Fruit fly (Drosophila melanogaster) whole organism, embryonic: ENCODE measurements around the gene CG10348.

Experiments used
- ATbp ChIP-seq: fragments of 200-800 bp; sonication (Bioruptor generic); optimal IDR thresholded peaks from 2 replicates; lab custom pipeline; 2017; ENCODE audit warnings: missing biosample characterization, mild to moderate bottlenecking, missing genetic modification characterization, missing genetic modification reagents
- Ada2b ChIP-seq: fragments of 200-800 bp; sonication (Bioruptor generic); IDR thresholded peaks from 2 replicates; pipeline ENCODE4 v1.3.6; 2022; ENCODE audit warnings: missing biosample characterization, missing genetic modification characterization
- Asciz ChIP-seq: fragments of 200-800 bp; sonication (Bioruptor generic); optimal IDR thresholded peaks from 2 replicates; lab custom pipeline; 2017; ENCODE audit warnings: missing biosample characterization, mild to moderate bottlenecking, missing genetic modification characterization, missing genetic modification reagents
- Blimp-1 ChIP-seq: fragments of 200-800 bp; sonication (Bioruptor generic); optimal IDR thresholded peaks from 3 replicates; lab custom pipeline; 2018; ENCODE audit warnings: missing biosample characterization, missing genetic modification characterization, mild to moderate bottlenecking, moderate library complexity, missing genetic modification reagents
- CG10543 ChIP-seq: fragments of 200-800 bp; sonication (Bioruptor generic); optimal IDR thresholded peaks from 3 replicates; lab custom pipeline; 2017; ENCODE audit warnings: missing biosample characterization, mild to moderate bottlenecking, missing genetic modification characterization, moderate library complexity
- CG12071 ChIP-seq: fragments of 200-800 bp; sonication (Bioruptor generic); optimal IDR thresholded peaks from 3 replicates; lab custom pipeline; 2018; ENCODE audit warnings: missing biosample characterization, mild to moderate bottlenecking, missing genetic modification characterization
- CG12942 ChIP-seq: fragments of 200-800 bp; sonication (Bioruptor generic); optimal IDR thresholded peaks from 3 replicates; lab custom pipeline; 2016; ENCODE audit warnings: missing biosample characterization, missing genetic modification characterization
- CG13775 ChIP-seq: fragments of 200-800 bp; sonication (Bioruptor generic); optimal IDR thresholded peaks from 3 replicates; lab custom pipeline; 2017; ENCODE audit warnings: missing biosample characterization, mild to moderate bottlenecking, missing genetic modification characterization
- CG14860 ChIP-seq: fragments of 200-800 bp; sonication (Bioruptor generic); IDR thresholded peaks from 3 replicates; pipeline ENCODE4 v1.3.6; 2022; ENCODE audit warnings: missing biosample characterization, missing genetic modification characterization; ENCODE audit not compliant: partially characterized antibody
- CG14965 ChIP-seq: fragments of 200-800 bp; sonication (Bioruptor generic); optimal IDR thresholded peaks from 2 replicates; lab custom pipeline; 2016; ENCODE audit warnings: missing biosample characterization, missing genetic modification characterization, borderline replicate concordance
- CG17186 ChIP-seq: fragments of 200-800 bp; sonication (Bioruptor generic); optimal IDR thresholded peaks from 3 replicates; lab custom pipeline; 2017; ENCODE audit warnings: missing biosample characterization, missing genetic modification reagents, missing genetic modification characterization
- CG17361 ChIP-seq: fragments of 200-800 bp; sonication (Bioruptor generic); IDR thresholded peaks from 3 replicates; pipeline ENCODE4 v1.3.6; 2022; ENCODE audit warnings: missing biosample characterization, missing genetic modification characterization
- CG18011 ChIP-seq: fragments of 200-800 bp; sonication (Bioruptor generic); optimal IDR thresholded peaks from 2 replicates; lab custom pipeline; 2017; ENCODE audit warnings: missing biosample characterization, missing genetic modification characterization, mild to moderate bottlenecking, moderate library complexity, missing genotype
- CG2199 ChIP-seq: fragments of 200-800 bp; sonication (Bioruptor generic); IDR thresholded peaks from 3 replicates; pipeline ENCODE4 v1.3.6; 2022; ENCODE audit warnings: missing biosample characterization, missing genetic modification characterization
- CG32532 ChIP-seq: fragments of 200-800 bp; sonication (Bioruptor generic); IDR thresholded peaks from 2 replicates; pipeline ENCODE4 v1.3.6; 2022; ENCODE audit warnings: missing biosample characterization, missing genetic modification characterization
- CG4730 ChIP-seq: fragments of 200-800 bp; sonication (Bioruptor generic); IDR thresholded peaks from 2 replicates; pipeline ENCODE4 v1.3.6; 2022; ENCODE audit warnings: missing biosample characterization, missing genetic modification characterization
- CG6683 ChIP-seq: fragments of 200-800 bp; sonication (Bioruptor generic); optimal IDR thresholded peaks from 2 replicates; lab custom pipeline; 2017; ENCODE audit warnings: missing biosample characterization, mild to moderate bottlenecking, missing genetic modification characterization, missing genetic modification reagents
- CG7357 ChIP-seq: fragments of 200-800 bp; sonication (Bioruptor generic); IDR thresholded peaks from 3 replicates; pipeline ENCODE4 v1.3.6; 2022; ENCODE audit warnings: missing biosample characterization, missing genetic modification characterization
- CG7987 ChIP-seq: fragments of 200-800 bp; sonication (Bioruptor generic); optimal IDR thresholded peaks from 2 replicates; lab custom pipeline; 2018; ENCODE audit warnings: missing biosample characterization, mild to moderate bottlenecking, missing genetic modification characterization, moderate library complexity
- CG8281 ChIP-seq: fragments of 200-800 bp; sonication (Bioruptor generic); optimal IDR thresholded peaks from 2 replicates; lab custom pipeline; 2018; ENCODE audit warnings: missing biosample characterization, mild to moderate bottlenecking, missing genetic modification characterization, moderate library complexity
- CG8388 ChIP-seq: fragments of 200-800 bp; sonication (Bioruptor generic); optimal IDR thresholded peaks from 2 replicates; lab custom pipeline; 2019; ENCODE audit warnings: missing biosample characterization, mild to moderate bottlenecking, missing genetic modification characterization, moderate library complexity
- CTCF ChIP-seq: fragments of 200-800 bp; sonication (Bioruptor generic); optimal IDR thresholded peaks from 2 replicates; lab custom pipeline; 2017; ENCODE audit warnings: missing biosample characterization, mild to moderate bottlenecking, missing genetic modification characterization, moderate library complexity
- ERR ChIP-seq: fragments of 200-800 bp; sonication (Bioruptor generic); optimal IDR thresholded peaks from 2 replicates; lab custom pipeline; 2016; ENCODE audit warnings: missing biosample characterization, missing genetic modification characterization
- Ets65A ChIP-seq: fragments of 200-800 bp; sonication (Bioruptor generic); peaks from one replicate; lab custom pipeline; 2016; ENCODE audit warnings: missing biosample characterization, missing genetic modification characterization
- HLH54F ChIP-seq: fragments of 200-800 bp; sonication (Bioruptor generic); optimal IDR thresholded peaks from 3 replicates; lab custom pipeline; 2016; ENCODE audit warnings: missing biosample characterization, missing genetic modification characterization
- Lpt ChIP-seq: fragments of >200 bp; optimal IDR thresholded peaks from 2 replicates; lab custom pipeline; 2018; ENCODE audit warnings: missing biosample characterization, missing genetic modification characterization
- NC2β ChIP-seq: fragments of 200-800 bp; sonication (Bioruptor generic); optimal IDR thresholded peaks from 2 replicates; lab custom pipeline; 2016; ENCODE audit warnings: missing biosample characterization, missing genetic modification characterization
- ab ChIP-seq: fragments of 200-800 bp; sonication (Bioruptor generic); optimal IDR thresholded peaks from 2 replicates; lab custom pipeline; 2016; ENCODE audit warnings: missing biosample characterization, missing genetic modification characterization
- ato ChIP-seq: fragments of 200-800 bp; sonication (Bioruptor generic); IDR thresholded peaks from 2 replicates; pipeline ENCODE4 v1.3.6; 2022; ENCODE audit warnings: missing biosample characterization, missing genetic modification characterization; ENCODE audit not compliant: partially characterized antibody
- cad ChIP-seq: fragments of >200 bp; optimal IDR thresholded peaks from 2 replicates; lab custom pipeline; 2017; ENCODE audit warnings: missing biosample characterization, missing genetic modification characterization
- ci ChIP-seq: fragments of 200-800 bp; sonication (Bioruptor generic); IDR thresholded peaks from 3 replicates; pipeline ENCODE4 v1.3.6; 2022; ENCODE audit warnings: missing biosample characterization, missing genetic modification characterization
- dmrt11E ChIP-seq: fragments of 200-800 bp; sonication (Bioruptor generic); optimal IDR thresholded peaks from 3 replicates; lab custom pipeline; 2018; ENCODE audit warnings: missing biosample characterization, mild to moderate bottlenecking, missing genetic modification characterization, moderate library complexity
- emc ChIP-seq: fragments of 200-800 bp; sonication (Bioruptor generic); optimal IDR thresholded peaks from 2 replicates; lab custom pipeline; 2016; ENCODE audit warnings: missing biosample characterization, missing genetic modification characterization
- esg ChIP-seq: fragments of 200-800 bp; sonication (Bioruptor generic); conservative IDR thresholded peaks from 2 replicates; pipeline ENCODE4 v1.3.6; 2022; ENCODE audit warnings: missing biosample characterization, missing genetic modification characterization
- exex ChIP-seq: fragments of 200-800 bp; sonication (Bioruptor generic); optimal IDR thresholded peaks from 4 replicates; lab custom pipeline; 2018; ENCODE audit warnings: missing biosample characterization, mild to moderate bottlenecking, missing genetic modification characterization, moderate library complexity
- ftz-f1 ChIP-seq: fragments of 200-800 bp; sonication (Bioruptor generic); optimal IDR thresholded peaks from 2 replicates; lab custom pipeline; 2016; ENCODE audit warnings: missing biosample characterization, missing genetic modification characterization
- gcm2 ChIP-seq: fragments of 200-800 bp; sonication (Bioruptor generic); optimal IDR thresholded peaks from 2 replicates; lab custom pipeline; 2016; ENCODE audit warnings: missing biosample characterization, missing genetic modification characterization
- ham ChIP-seq: fragments of 200-800 bp; sonication (Bioruptor generic); IDR thresholded peaks from 2 replicates; pipeline ENCODE4 v1.3.6; 2022; ENCODE audit warnings: missing biosample characterization, missing genetic modification characterization
- ken ChIP-seq: fragments of 200-800 bp; sonication (Bioruptor generic); IDR thresholded peaks from 3 replicates; pipeline ENCODE4 v1.3.6; 2022; ENCODE audit warnings: missing biosample characterization, missing genetic modification characterization
- kni ChIP-seq: fragments of 200-800 bp; sonication (Bioruptor generic); optimal IDR thresholded peaks from 3 replicates; lab custom pipeline; 2017; ENCODE audit warnings: mild to moderate bottlenecking, missing biosample characterization, missing genetic modification reagents, missing genetic modification characterization
- nerfin-2 ChIP-seq: fragments of 200-800 bp; sonication (Bioruptor generic); IDR thresholded peaks from 2 replicates; pipeline ENCODE4 v1.3.6; 2022; ENCODE audit warnings: missing biosample characterization, missing genetic modification characterization; ENCODE audit not compliant: partially characterized antibody
- pb ChIP-seq: fragments of 200-800 bp; sonication (Bioruptor generic); optimal IDR thresholded peaks from 3 replicates; lab custom pipeline; 2016; ENCODE audit warnings: missing biosample characterization, missing genetic modification characterization
- pfk ChIP-seq: fragments of 200-800 bp; sonication (Bioruptor generic); optimal IDR thresholded peaks from 2 replicates; lab custom pipeline; 2018; ENCODE audit warnings: missing biosample characterization, mild to moderate bottlenecking, missing genetic modification characterization, moderate library complexity
- phol ChIP-seq: fragments of 200-800 bp; sonication (Bioruptor generic); optimal IDR thresholded peaks from 3 replicates; lab custom pipeline; 2018; ENCODE audit warnings: missing biosample characterization, mild to moderate bottlenecking, missing genetic modification characterization, moderate library complexity
- prd ChIP-seq, 3 experiments: fragments of >200 bp in 2 of 3; fragments of 200-800 bp in 1 of 3; sonication (Bioruptor generic) in 1 of 3; optimal IDR thresholded peaks in 2 of 3; IDR thresholded peaks in 1 of 3; 2 replicates in 2 of 3; 3 replicates in 1 of 3; pipeline versions ENCODE4 v1.3.6 to Lab custom; 2017 to 2022; ENCODE audit warnings: missing biosample characterization in 1 of 3, missing genetic modification characterization in 1 of 3
- sc ChIP-seq, 3 experiments: fragments of >200 bp in 2 of 3; fragments of 200-800 bp in 1 of 3; sonication (Bioruptor generic) in 1 of 3; optimal IDR thresholded peaks; 2 replicates in 2 of 3; 3 replicates in 1 of 3; lab custom pipeline; 2017; ENCODE audit warnings: mild to moderate bottlenecking in 1 of 3, missing biosample characterization in 1 of 3, missing genetic modification characterization in 1 of 3, missing genetic modification reagents in 1 of 3
- sna ChIP-seq: fragments of 200-800 bp; sonication (Bioruptor generic); IDR thresholded peaks from 2 replicates; pipeline ENCODE4 v1.3.6; 2022; ENCODE audit warnings: missing biosample characterization, missing genetic modification characterization; ENCODE audit not compliant: partially characterized antibody
- sug ChIP-seq: fragments of 200-800 bp; optimal IDR thresholded peaks from 2 replicates; lab custom pipeline; 2019; ENCODE audit warnings: missing biosample characterization, mild to moderate bottlenecking, missing genetic modification characterization, moderate library complexity
- vfl ChIP-seq: fragments of 200-800 bp; sonication (Bioruptor generic); optimal IDR thresholded peaks from 2 replicates; lab custom pipeline; 2016; ENCODE audit warnings: missing biosample characterization, missing genetic modification characterization
- zfh1 ChIP-seq: fragments of 200-800 bp; sonication (Bioruptor generic); IDR thresholded peaks from 3 replicates; pipeline ENCODE4 v1.3.6; 2022; ENCODE audit warnings: missing biosample characterization, missing genetic modification characterization

CG10348 gene

DNA sequence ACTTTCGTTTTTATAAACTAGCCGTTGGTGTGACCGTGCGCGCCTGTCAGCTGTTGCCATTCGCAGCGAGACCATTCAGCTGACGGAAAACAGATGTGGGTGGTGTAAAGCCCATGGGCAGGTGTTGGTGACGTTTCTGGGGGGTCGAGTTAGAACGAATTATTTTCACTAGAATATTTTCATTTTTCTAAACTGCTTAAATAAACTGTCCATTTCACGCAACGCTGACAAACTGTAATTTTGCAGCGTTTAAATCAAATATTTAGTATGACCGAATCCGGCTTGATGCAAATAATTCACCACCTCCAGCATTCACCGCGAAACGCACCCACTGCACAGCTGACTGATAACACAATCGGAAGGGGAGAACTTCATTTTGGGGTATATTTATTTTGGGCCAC lies 36.9 kb downstream of the CG10348 start, which contains the start of the genes CG10383 and CG10338 (continued):
- peak; percentile 72 for TF ChIP-seq ATbp (GFP tag; lab: Kevin White, UChicago)
- peak; percentile 29; the same call in 1 of the 2 replicates for TF ChIP-seq ham (GFP tag; lab: Robert Waterston, UW)
- peak; percentile 80 for TF ChIP-seq vfl (GFP tag; lab: Kevin White, UChicago)
- TF ChIP-seq gcm2 = peak; percentile 71
- no peak for TF ChIP-seq sna
- no peak for TF ChIP-seq ato (GFP tag; lab: Robert Waterston, UW)
- TF ChIP-seq zfh1 (GFP tag; lab: Robert Waterston, UW) = peak; percentile 93
- peak; percentile 87 for TF ChIP-seq esg (GFP tag; lab: Robert Waterston, UW)
- TF ChIP-seq CTCF = peak; percentile 8
- peak; percentile 88 for TF ChIP-seq Ada2b (GFP tag; lab: Robert Waterston, UW)
- peak; percentile 91 for TF ChIP-seq HLH54F
- peak; percentile 79 for TF ChIP-seq CG12942
- peak; percentile 82 for TF ChIP-seq emc (GFP tag; lab: Kevin White, UChicago)
- TF ChIP-seq CG2199 = peak; percentile 80; the same call in 2 of the 3 replicates
- peak; percentile 41 for TF ChIP-seq CG6683
- TF ChIP-seq ci = peak; percentile 97
- TF ChIP-seq CG8388 = peak; percentile 71
- peak; percentile 80 for TF ChIP-seq CG17186 (GFP tag; lab: Kevin White, UChicago)
- peak; percentile 91 for TF ChIP-seq ERR (GFP tag; lab: Kevin White, UChicago)
- peak; percentile 57 for TF ChIP-seq dmrt11E (tag; lab: Kevin White, UChicago)
- peak; percentile 83 for TF ChIP-seq phol (tag; lab: Kevin White, UChicago)
- TF ChIP-seq cad (GFP tag; lab: Kevin White, UChicago) = no peak
- no peak for TF ChIP-seq CG14860 (GFP tag; lab: Robert Waterston, UW)
- peak; percentile 66 for TF ChIP-seq ftz-f1 (GFP tag; lab: Kevin White, UChicago)
- peak; percentile 83 for TF ChIP-seq sug (tag; lab: Kevin White, UChicago)
- peak; percentile 92 for TF ChIP-seq Blimp-1 (GFP tag; lab: Kevin White, UChicago)
- TF ChIP-seq pfk (GFP tag; lab: Kevin White, UChicago) = no peak
- TF ChIP-seq prd (optimal IDR thresholded peaks at IDR 0.05; lab: Kevin White, UChicago) = no peak
- peak; percentile 94 for TF ChIP-seq prd (GFP tag; IDR thresholded peaks at IDR 0.05; lab: Robert Waterston, UW)
- peak; percentile 58 for TF ChIP-seq Asciz
- TF ChIP-seq nerfin-2 (GFP tag; lab: Robert Waterston, UW) = no peak
- peak; percentile 41 for TF ChIP-seq CG7987
- peak; percentile 81 for TF ChIP-seq CG13775 (GFP tag; lab: Kevin White, UChicago)
- peak; percentile 28 for TF ChIP-seq CG14965 (GFP tag; lab: Kevin White, UChicago)
- peak; percentile 59 for TF ChIP-seq exex (tag; lab: Kevin White, UChicago)
- TF ChIP-seq Lpt (GFP tag; lab: Kevin White, UChicago) = no peak
- peak; percentile 86 for TF ChIP-seq CG4730 (GFP tag; lab: Robert Waterston, UW)
- peak; percentile 99 for TF ChIP-seq Ets65A
- peak; percentile 26 for TF ChIP-seq kni (GFP tag; lab: Kevin White, UChicago)
- TF ChIP-seq CG8281 (tag; lab: Kevin White, UChicago) = peak; percentile 42
- peak; percentile 89 for TF ChIP-seq NC2β
- peak; percentile 15 for TF ChIP-seq ab (GFP tag; lab: Kevin White, UChicago)
- peak; percentile 58 for TF ChIP-seq CG12071 (GFP tag; lab: Kevin White, UChicago)
- peak; percentile 95 for TF ChIP-seq ken (GFP tag; lab: Robert Waterston, UW)
- peak; percentile 94 for TF ChIP-seq CG32532 (GFP tag; lab: Robert Waterston, UW)
- peak; percentile 65; the same call in 2 of the 3 replicates for TF ChIP-seq CG7357 (GFP tag; lab: Robert Waterston, UW)
- peak; percentile 76 for TF ChIP-seq CG10543
- peak; percentile 78 for TF ChIP-seq CG18011 (GFP tag; lab: Kevin White, UChicago)
- no peak for TF ChIP-seq sc (optimal IDR thresholded peaks at IDR 0.05; lab: Kevin White, UChicago)
- peak; percentile 33 for TF ChIP-seq sc (GFP tag; optimal IDR thresholded peaks at IDR 0.05; lab: Kevin White, UChicago)
- peak; percentile 65; the same call in 2 of the 3 replicates for TF ChIP-seq CG17361 (GFP tag; lab: Robert Waterston, UW)
- TF ChIP-seq pb (GFP tag; lab: Kevin White, UChicago) = peak; percentile 73
